Fruit fly (Drosophila melanogaster) whole organism, embryonic: Measurements from ENCODE around the gene Pino.

ENCODE experiments used
- CG10959 ChIP-seq: fragments of 200-800 bp; sonication (Bioruptor generic); IDR thresholded peaks from 2 replicates; pipeline ENCODE4 v1.3.6; 2022; ENCODE audit warnings: missing biosample characterization, missing genetic modification characterization
- CG11695 ChIP-seq: fragments of 200-800 bp; sonication (Bioruptor generic); IDR thresholded peaks from 3 replicates; pipeline ENCODE4 v1.3.6; 2022; ENCODE audit warnings: missing biosample characterization, missing genetic modification characterization
- CG12071 ChIP-seq: fragments of 200-800 bp; sonication (Bioruptor generic); optimal IDR thresholded peaks from 3 replicates; lab custom pipeline; 2018; ENCODE audit warnings: missing biosample characterization, mild to moderate bottlenecking, missing genetic modification characterization
- CG12391 ChIP-seq: fragments of 200-800 bp; sonication (Bioruptor generic); optimal IDR thresholded peaks from 3 replicates; lab custom pipeline; 2018; ENCODE audit warnings: missing biosample characterization, mild to moderate bottlenecking, missing genetic modification characterization, moderate library complexity
- CG12769 ChIP-seq: fragments of 200-800 bp; sonication (Bioruptor generic); optimal IDR thresholded peaks from 2 replicates; lab custom pipeline; 2019; ENCODE audit warnings: missing biosample characterization, mild to moderate bottlenecking, missing genetic modification characterization, moderate library complexity
- CG15011 ChIP-seq: fragments of 200-800 bp; sonication (Bioruptor generic); optimal IDR thresholded peaks from 3 replicates; lab custom pipeline; 2018; ENCODE audit warnings: missing biosample characterization, mild to moderate bottlenecking, missing genetic modification characterization
- CG17328 ChIP-seq: fragments of 200-800 bp; sonication (Bioruptor generic); IDR thresholded peaks from 2 replicates; pipeline ENCODE4 v1.3.6; 2022; ENCODE audit warnings: missing biosample characterization, missing genetic modification characterization
- CG17802 ChIP-seq: fragments of 200-800 bp; sonication (Bioruptor generic); optimal IDR thresholded peaks from 2 replicates; lab custom pipeline; 2018; ENCODE audit warnings: missing biosample characterization, mild to moderate bottlenecking, missing genetic modification characterization, moderate library complexity
- CG18599 ChIP-seq: fragments of 200-800 bp; sonication (Bioruptor generic); optimal IDR thresholded peaks from 3 replicates; lab custom pipeline; 2017; ENCODE audit warnings: missing biosample characterization, missing genetic modification characterization, mild to moderate bottlenecking, moderate library complexity, missing genetic modification reagents
- CG2712 ChIP-seq: fragments of 200-800 bp; optimal IDR thresholded peaks from 3 replicates; lab custom pipeline; 2019; ENCODE audit warnings: missing biosample characterization, mild to moderate bottlenecking, missing genetic modification characterization, moderate library complexity
- CG30403 ChIP-seq: fragments of 200-800 bp; sonication (Bioruptor generic); optimal IDR thresholded peaks from 3 replicates; lab custom pipeline; 2016; ENCODE audit warnings: missing biosample characterization, missing genetic modification characterization
- CG31388 ChIP-seq: fragments of 200-800 bp; sonication (Bioruptor generic); optimal IDR thresholded peaks from 2 replicates; lab custom pipeline; 2016; ENCODE audit warnings: missing biosample characterization, missing genetic modification characterization
- CG32772 ChIP-seq: fragments of 200-800 bp; sonication (Bioruptor generic); IDR thresholded peaks from 2 replicates; pipeline ENCODE4 v1.3.6; 2022; ENCODE audit warnings: missing biosample characterization, missing genetic modification characterization
- CG3281 ChIP-seq: fragments of 200-800 bp; sonication (Bioruptor generic); optimal IDR thresholded peaks from 3 replicates; lab custom pipeline; 2017; ENCODE audit warnings: missing biosample characterization, mild to moderate bottlenecking, missing genetic modification characterization
- CG3847 ChIP-seq: fragments of 200-800 bp; sonication (Bioruptor generic); IDR thresholded peaks from 2 replicates; pipeline ENCODE4 v1.3.6; 2022; ENCODE audit warnings: missing biosample characterization, missing genetic modification characterization
- CG4404 ChIP-seq: fragments of 200-800 bp; sonication (Bioruptor generic); IDR thresholded peaks from 2 replicates; pipeline ENCODE4 v1.3.6; 2022; ENCODE audit warnings: missing biosample characterization, missing genetic modification characterization
- CG4854 ChIP-seq: fragments of 200-800 bp; sonication (Bioruptor generic); optimal IDR thresholded peaks from 2 replicates; lab custom pipeline; 2016; ENCODE audit warnings: missing biosample characterization, missing genetic modification characterization, inconsistent platforms
- CG8924 ChIP-seq: fragments of 200-800 bp; optimal IDR thresholded peaks from 3 replicates; lab custom pipeline; 2019; ENCODE audit warnings: missing biosample characterization, mild to moderate bottlenecking, missing genetic modification characterization, moderate library complexity
- CG9215 ChIP-seq: fragments of 200-800 bp; sonication (Bioruptor generic); IDR thresholded peaks from 2 replicates; pipeline ENCODE4 v1.3.6; 2022; ENCODE audit warnings: missing biosample characterization, missing genetic modification characterization
- CG9817 ChIP-seq: fragments of 200-800 bp; sonication (Bioruptor generic); optimal IDR thresholded peaks from 2 replicates; lab custom pipeline; 2018; ENCODE audit warnings: missing biosample characterization, mild to moderate bottlenecking, missing genetic modification characterization, moderate library complexity
- CHES-1-like ChIP-seq: fragments of 200-800 bp; sonication (Bioruptor generic); optimal IDR thresholded peaks from 2 replicates; lab custom pipeline; 2016; ENCODE audit warnings: missing biosample characterization, missing genetic modification characterization
- Camta ChIP-seq: fragments of 200-800 bp; sonication (Bioruptor generic); optimal IDR thresholded peaks from 2 replicates; lab custom pipeline; 2016; ENCODE audit warnings: missing biosample characterization, missing genetic modification characterization
- D ChIP-seq, 2 experiments: fragments of 200-800 bp in 1 of 2; fragments of >200 bp in 1 of 2; sonication (Bioruptor generic) in 1 of 2; optimal IDR thresholded peaks; 2 replicates in 1 of 2; 3 replicates in 1 of 2; lab custom pipeline; 2017; ENCODE audit warnings: mild to moderate bottlenecking in 1 of 2, missing biosample characterization in 1 of 2, missing genetic modification characterization in 1 of 2, missing genetic modification reagents in 1 of 2
- Drgx ChIP-seq: fragments of 200-800 bp; sonication (Bioruptor generic); IDR thresholded peaks from 2 replicates; pipeline ENCODE4 v1.3.6; 2022; ENCODE audit warnings: missing biosample characterization, missing genetic modification characterization
- E2f2 ChIP-seq: fragments of 200-800 bp; sonication (Bioruptor generic); IDR thresholded peaks from 2 replicates; pipeline ENCODE4 v1.3.6; 2022; ENCODE audit warnings: missing biosample characterization, missing genetic modification characterization
- Mrtf ChIP-seq: fragments of 200-800 bp; sonication (Bioruptor generic); IDR thresholded peaks from 3 replicates; pipeline ENCODE4 v1.3.6; 2022; ENCODE audit warnings: missing biosample characterization, missing genetic modification characterization
- Poxn ChIP-seq: fragments of 200-800 bp; sonication (Bioruptor generic); IDR thresholded peaks from 2 replicates; pipeline ENCODE4 v1.3.6; 2022; ENCODE audit warnings: missing biosample characterization, missing genetic modification characterization
- Six4 ChIP-seq: fragments of 200-800 bp; sonication (Bioruptor generic); optimal IDR thresholded peaks from 2 replicates; lab custom pipeline; 2016; ENCODE audit warnings: missing biosample characterization, missing genetic modification characterization
- Usf ChIP-seq: fragments of 200-800 bp; sonication (Bioruptor generic); optimal IDR thresholded peaks from 2 replicates; lab custom pipeline; 2017; ENCODE audit warnings: missing genotype, missing biosample characterization, missing genetic modification characterization
- ac ChIP-seq: fragments of 200-800 bp; sonication (Bioruptor generic); optimal IDR thresholded peaks from 3 replicates; lab custom pipeline; 2017; ENCODE audit warnings: missing biosample characterization, mild to moderate bottlenecking, missing genetic modification characterization
- amos ChIP-seq: fragments of 200-800 bp; sonication (Bioruptor generic); IDR thresholded peaks from 2 replicates; pipeline ENCODE4 v1.3.6; 2022; ENCODE audit warnings: missing biosample characterization, missing genetic modification characterization; ENCODE audit not compliant: partially characterized antibody
- btn ChIP-seq: fragments of 200-800 bp; sonication (Bioruptor generic); optimal IDR thresholded peaks from 2 replicates; lab custom pipeline; 2016; ENCODE audit warnings: missing biosample characterization, missing genetic modification characterization
- chif ChIP-seq, 2 experiments: fragments of 200-800 bp; sonication (Bioruptor generic); optimal IDR thresholded peaks; 3 replicates each; lab custom pipeline; 2016; ENCODE audit warnings: missing biosample characterization in 2 of 2, missing genetic modification characterization in 2 of 2
- corto ChIP-seq: fragments of 200-800 bp; sonication (Bioruptor generic); optimal IDR thresholded peaks from 2 replicates; lab custom pipeline; 2016; ENCODE audit warnings: missing biosample characterization, mild to moderate bottlenecking, missing genetic modification characterization, moderate library complexity
- cwo ChIP-seq: fragments of 200-800 bp; sonication (Bioruptor generic); optimal IDR thresholded peaks from 3 replicates; lab custom pipeline; 2017; ENCODE audit warnings: missing biosample characterization, missing genetic modification characterization, mild to moderate bottlenecking, moderate library complexity, missing genetic modification reagents
- dimm ChIP-seq: fragments of 200-800 bp; sonication (Bioruptor generic); IDR thresholded peaks from 2 replicates; pipeline ENCODE4 v1.3.6; 2022; ENCODE audit warnings: missing biosample characterization, missing genetic modification characterization
- dmrt11E ChIP-seq: fragments of 200-800 bp; sonication (Bioruptor generic); optimal IDR thresholded peaks from 3 replicates; lab custom pipeline; 2018; ENCODE audit warnings: missing biosample characterization, mild to moderate bottlenecking, missing genetic modification characterization, moderate library complexity
- en ChIP-seq: fragments of 200-800 bp; sonication (Bioruptor generic); optimal IDR thresholded peaks from 2 replicates; lab custom pipeline; 2016; ENCODE audit warnings: missing biosample characterization, missing genetic modification characterization
- gem ChIP-seq: fragments of 200-800 bp; sonication (Bioruptor generic); optimal IDR thresholded peaks from 2 replicates; lab custom pipeline; 2019; ENCODE audit warnings: missing biosample characterization, mild to moderate bottlenecking, missing genetic modification characterization, moderate library complexity
- hth ChIP-seq: fragments of >200 bp; optimal IDR thresholded peaks from 2 replicates; lab custom pipeline; 2017; ENCODE audit warnings: inconsistent platforms
- kah ChIP-seq: fragments of 200-800 bp; sonication (Bioruptor generic); optimal IDR thresholded peaks from 2 replicates; lab custom pipeline; 2018; ENCODE audit warnings: missing biosample characterization, mild to moderate bottlenecking, missing genetic modification characterization
- klu ChIP-seq: fragments of 200-800 bp; sonication (Bioruptor generic); IDR thresholded peaks from 2 replicates; pipeline ENCODE4 v1.3.6; 2022; ENCODE audit warnings: missing biosample characterization, missing genetic modification characterization
- mirr ChIP-seq: fragments of 200-800 bp; sonication (Bioruptor generic); optimal IDR thresholded peaks from 3 replicates; lab custom pipeline; 2018; ENCODE audit warnings: missing biosample characterization, mild to moderate bottlenecking, missing genetic modification characterization
- peb ChIP-seq: fragments of 200-800 bp; sonication (Bioruptor generic); IDR thresholded peaks from 2 replicates; pipeline ENCODE4 v1.3.6; 2022; ENCODE audit warnings: missing biosample characterization, missing genetic modification characterization
- pros ChIP-seq: fragments of 200-800 bp; sonication (Bioruptor generic); optimal IDR thresholded peaks from 3 replicates; lab custom pipeline; 2019; ENCODE audit warnings: missing biosample characterization, mild to moderate bottlenecking, missing genetic modification characterization, moderate library complexity
- ranshi ChIP-seq: fragments of 200-800 bp; sonication (Bioruptor generic); IDR thresholded peaks from 2 replicates; pipeline ENCODE4 v1.3.6; 2022; ENCODE audit warnings: missing biosample characterization, missing genetic modification characterization
- sd ChIP-seq: fragments of 200-800 bp; sonication (Bioruptor generic); optimal IDR thresholded peaks from 3 replicates; lab custom pipeline; 2018; ENCODE audit warnings: missing biosample characterization, mild to moderate bottlenecking, missing genetic modification characterization, moderate library complexity
- stwl ChIP-seq: fragments of 200-800 bp; sonication (Bioruptor generic); optimal IDR thresholded peaks from 3 replicates; lab custom pipeline; 2018; ENCODE audit warnings: missing biosample characterization, mild to moderate bottlenecking, missing genetic modification characterization, moderate library complexity
- trh ChIP-seq: fragments of 200-800 bp; sonication (Bioruptor generic); optimal IDR thresholded peaks from 2 replicates; lab custom pipeline; 2016; ENCODE audit warnings: missing biosample characterization, missing genetic modification characterization
- twi ChIP-seq: fragments of 200-800 bp; optimal IDR thresholded peaks from 2 replicates; lab custom pipeline; 2019; ENCODE audit warnings: missing biosample characterization, mild to moderate bottlenecking, missing genetic modification characterization, moderate library complexity
- zen2 ChIP-seq: fragments of 200-800 bp; sonication (Bioruptor generic); IDR thresholded peaks from 3 replicates; pipeline ENCODE4 v1.3.6; 2022; ENCODE audit warnings: missing biosample characterization, missing genetic modification characterization; ENCODE audit not compliant: partially characterized antibody

Gene Pino

DNA sequence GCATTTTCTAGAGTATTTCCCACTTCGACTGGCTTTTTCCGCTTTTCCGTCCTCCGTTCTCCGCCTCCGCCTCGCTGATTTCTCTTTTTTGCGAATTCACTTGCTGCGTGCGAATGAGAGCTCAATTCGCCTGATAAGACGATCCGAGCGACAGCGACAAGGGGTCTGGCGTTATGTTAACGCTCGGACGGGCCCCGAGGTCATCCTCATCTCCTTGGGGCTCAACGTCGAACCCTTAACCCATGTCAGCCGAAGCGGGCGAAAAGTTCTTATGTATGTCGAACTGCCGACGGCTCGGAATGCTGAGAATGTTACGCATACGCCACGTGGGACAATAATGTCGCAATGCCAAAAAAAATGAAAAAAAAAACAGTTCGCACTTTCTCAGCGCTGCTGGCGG lies 33.3 kb downstream of the Pino start (continued):
- no peak for TF ChIP-seq gem
- TF ChIP-seq stwl, result no peak
- TF ChIP-seq CG4854, result no peak
- no peak for TF ChIP-seq CG8924 (tag; lab: Kevin White, UChicago)
- no peak for TF ChIP-seq CHES-1-like (GFP tag; lab: Kevin White, UChicago)
- no peak for TF ChIP-seq CG2712 (tag; lab: Kevin White, UChicago)
- no peak for TF ChIP-seq peb
- no peak for TF ChIP-seq CG12071 (GFP tag; lab: Kevin White, UChicago)
- TF ChIP-seq sd (tag; lab: Kevin White, UChicago), result peak; percentile 84
- no peak for TF ChIP-seq ac (GFP tag; lab: Kevin White, UChicago)
- TF ChIP-seq corto (GFP tag; lab: Kevin White, UChicago), result no peak
- no peak for TF ChIP-seq en
- no peak for TF ChIP-seq CG3281
- TF ChIP-seq, all 482 proteins: peak for 5

DNA sequence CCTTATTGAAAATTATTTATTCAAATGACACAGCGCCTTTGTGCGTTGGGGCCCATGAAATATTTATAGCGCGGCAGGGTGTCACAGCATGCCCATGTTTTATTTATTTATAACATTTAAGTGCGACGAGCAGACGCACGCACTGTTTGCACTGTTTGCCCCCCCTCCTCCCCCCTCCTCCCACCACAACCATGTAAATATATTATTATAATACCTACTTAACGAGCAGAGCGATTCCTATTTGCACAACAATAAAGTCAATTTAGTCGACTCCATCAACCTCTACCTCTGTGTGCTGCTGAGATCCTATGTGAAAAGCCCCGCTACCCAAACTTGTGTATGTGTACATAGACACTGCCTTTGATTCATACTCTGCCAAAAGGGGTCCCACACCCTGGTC lies 34.0 kb downstream of the Pino start:
- no peak for TF ChIP-seq kah (GFP tag; lab: Kevin White, UChicago)
- TF ChIP-seq CG10959, result no peak
- TF ChIP-seq D (optimal IDR thresholded peaks at IDR 0.05; lab: Kevin White, UChicago), result no peak
- TF ChIP-seq D (GFP tag; optimal IDR thresholded peaks at IDR 0.05; lab: Kevin White, UChicago), result peak; percentile 33
- no peak for TF ChIP-seq Six4 (GFP tag; lab: Kevin White, UChicago)
- no peak for TF ChIP-seq amos (GFP tag; lab: Robert Waterston, UW)
- no peak for TF ChIP-seq mirr
- peak; percentile 49 for TF ChIP-seq CG12071 (GFP tag; lab: Kevin White, UChicago)
- no peak for TF ChIP-seq dimm (GFP tag; lab: Robert Waterston, UW)
- TF ChIP-seq klu (GFP tag; lab: Robert Waterston, UW), result no peak
- no peak for TF ChIP-seq Poxn
- TF ChIP-seq CG31388, result no peak
- TF ChIP-seq ac (GFP tag; lab: Kevin White, UChicago), result no peak
- no peak for TF ChIP-seq twi (tag; lab: Kevin White, UChicago)
- TF ChIP-seq E2f2, result no peak
- peak; percentile 37 for TF ChIP-seq CG18599 (GFP tag; lab: Kevin White, UChicago)
- TF ChIP-seq CG32772 (GFP tag; lab: Robert Waterston, UW), result no peak
- no peak for TF ChIP-seq ranshi (GFP tag; lab: Robert Waterston, UW)
- TF ChIP-seq Usf (GFP tag; lab: Kevin White, UChicago), result no peak
- TF ChIP-seq CG15011 (GFP tag; lab: Kevin White, UChicago), result peak; percentile 23
- TF ChIP-seq pros (GFP tag; lab: Kevin White, UChicago), result no peak
- TF ChIP-seq Camta (GFP tag; lab: Kevin White, UChicago), result no peak
- TF ChIP-seq CG17328 (GFP tag; lab: Robert Waterston, UW), result no peak
- TF ChIP-seq Mrtf (GFP tag; lab: Robert Waterston, UW), result no peak
- peak; percentile 27 for TF ChIP-seq CG12391 (tag; lab: Kevin White, UChicago)
- no peak for TF ChIP-seq chif (GFP tag; optimal IDR thresholded peaks at IDR 0.05; lab: Kevin White, UChicago)
- no peak for TF ChIP-seq hth (lab: Kevin White, UChicago)
- TF ChIP-seq CG17802, result no peak
- no peak for TF ChIP-seq Drgx (GFP tag; lab: Robert Waterston, UW)
- TF ChIP-seq CG9817, result no peak
- peak; percentile 47 for TF ChIP-seq CG12769
- no peak for TF ChIP-seq CG30403 (GFP tag; lab: Kevin White, UChicago)
- TF ChIP-seq zen2 (GFP tag; lab: Robert Waterston, UW), result no peak
- 0 out of 2 replicates have a peak, but pooled peaks have one; percentile 24 for TF ChIP-seq CG3847 (GFP tag; lab: Robert Waterston, UW)
- TF ChIP-seq trh (GFP tag; lab: Kevin White, UChicago), result peak; percentile 6
- TF ChIP-seq btn (GFP tag; lab: Kevin White, UChicago), result no peak
- TF ChIP-seq dmrt11E (tag; lab: Kevin White, UChicago), result no peak
- TF ChIP-seq cwo (GFP tag; lab: Kevin White, UChicago), result peak; percentile 40
- TF ChIP-seq CG4404 (GFP tag; lab: Robert Waterston, UW), result no peak
- TF ChIP-seq CG11695 (GFP tag; lab: Robert Waterston, UW), result no peak
- no peak for TF ChIP-seq CG9215 (GFP tag; lab: Robert Waterston, UW)
